Fruit fly (Drosophila melanogaster) whole organism, embryonic: ENCODE results near the gene Cp110.

ENCODE experiments used
- Atf-2 ChIP-seq: fragments of 200-800 bp; sonication (Bioruptor generic); optimal IDR thresholded peaks from 2 replicates; lab custom pipeline; 2016; ENCODE audit warnings: missing biosample characterization, missing genetic modification characterization
- Blimp-1 ChIP-seq: fragments of 200-800 bp; sonication (Bioruptor generic); optimal IDR thresholded peaks from 3 replicates; lab custom pipeline; 2018; ENCODE audit warnings: missing biosample characterization, missing genetic modification characterization, mild to moderate bottlenecking, moderate library complexity, missing genetic modification reagents
- CG11456 ChIP-seq: fragments of 200-800 bp; sonication (Bioruptor generic); IDR thresholded peaks from 3 replicates; pipeline ENCODE4 v1.3.6; 2022; ENCODE audit warnings: missing biosample characterization, missing genetic modification characterization
- CG12299 ChIP-seq: fragments of 200-800 bp; sonication (Bioruptor generic); optimal IDR thresholded peaks from 2 replicates; lab custom pipeline; 2018; ENCODE audit warnings: missing biosample characterization, mild to moderate bottlenecking, missing genetic modification characterization
- CG1233 ChIP-seq: fragments of 200-800 bp; sonication (Bioruptor generic); optimal IDR thresholded peaks from 4 replicates; lab custom pipeline; 2018; ENCODE audit warnings: missing biosample characterization, mild to moderate bottlenecking, missing genetic modification characterization
- CG12769 ChIP-seq: fragments of 200-800 bp; sonication (Bioruptor generic); optimal IDR thresholded peaks from 2 replicates; lab custom pipeline; 2019; ENCODE audit warnings: missing biosample characterization, mild to moderate bottlenecking, missing genetic modification characterization, moderate library complexity
- CG13287 ChIP-seq: fragments of 200-800 bp; sonication (Bioruptor generic); IDR thresholded peaks from 2 replicates; pipeline ENCODE4 v1.3.6; 2022; ENCODE audit warnings: missing biosample characterization, missing genetic modification characterization; ENCODE audit not compliant: partially characterized antibody
- CG15269 ChIP-seq: fragments of 200-800 bp; sonication (Bioruptor generic); optimal IDR thresholded peaks from 2 replicates; lab custom pipeline; 2018; ENCODE audit warnings: missing biosample characterization, mild to moderate bottlenecking, missing genetic modification characterization, moderate library complexity
- CG15601 ChIP-seq: fragments of 200-800 bp; sonication (Bioruptor generic); optimal IDR thresholded peaks from 3 replicates; lab custom pipeline; 2019; ENCODE audit warnings: missing biosample characterization, mild to moderate bottlenecking, missing genetic modification characterization, moderate library complexity
- CG17359 ChIP-seq: fragments of 200-800 bp; sonication (Bioruptor generic); optimal IDR thresholded peaks from 3 replicates; lab custom pipeline; 2018; ENCODE audit warnings: missing biosample characterization, mild to moderate bottlenecking, missing genetic modification characterization, moderate library complexity
- CG17568 ChIP-seq: fragments of 200-800 bp; sonication (Bioruptor generic); optimal IDR thresholded peaks from 2 replicates; lab custom pipeline; 2018; ENCODE audit warnings: missing biosample characterization, mild to moderate bottlenecking, missing genetic modification characterization, moderate library complexity
- CG34422 ChIP-seq: fragments of 200-800 bp; sonication (Bioruptor generic); IDR thresholded peaks from 3 replicates; pipeline ENCODE4 v1.3.6; 2022; ENCODE audit warnings: missing biosample characterization, missing genetic modification characterization
- CG6272 ChIP-seq: fragments of 200-800 bp; sonication (Bioruptor generic); IDR thresholded peaks from 2 replicates; pipeline ENCODE4 v1.3.6; 2022; ENCODE audit warnings: missing biosample characterization, missing genetic modification characterization
- Camta ChIP-seq: fragments of 200-800 bp; sonication (Bioruptor generic); optimal IDR thresholded peaks from 2 replicates; lab custom pipeline; 2016; ENCODE audit warnings: missing biosample characterization, missing genetic modification characterization
- CkIIα-i1 ChIP-seq: fragments of 200-800 bp; sonication (Bioruptor generic); IDR thresholded peaks from 2 replicates; pipeline ENCODE4 v1.3.6; 2022; ENCODE audit warnings: missing biosample characterization, missing genetic modification characterization
- Dad ChIP-seq: fragments of 200-800 bp; sonication (Bioruptor generic); optimal IDR thresholded peaks from 3 replicates; lab custom pipeline; 2016; ENCODE audit warnings: missing biosample characterization, missing genetic modification characterization
- Deaf1 ChIP-seq: fragments of 200-800 bp; optimal IDR thresholded peaks from 3 replicates; lab custom pipeline; 2019; ENCODE audit warnings: missing biosample characterization, mild to moderate bottlenecking, missing genetic modification characterization, moderate library complexity
- Hand ChIP-seq: fragments of 200-800 bp; sonication (Bioruptor generic); optimal IDR thresholded peaks from 2 replicates; lab custom pipeline; 2017; ENCODE audit warnings: mild to moderate bottlenecking, missing biosample characterization, missing genetic modification reagents, missing genetic modification characterization
- Hmr ChIP-seq: fragments of 200-800 bp; sonication (Bioruptor generic); optimal IDR thresholded peaks from 3 replicates; lab custom pipeline; 2017; ENCODE audit warnings: mild to moderate bottlenecking, missing biosample characterization, missing genetic modification reagents, missing genetic modification characterization
- Jarid2 ChIP-seq: fragments of 200-800 bp; sonication (Bioruptor generic); optimal IDR thresholded peaks from 3 replicates; lab custom pipeline; 2017; ENCODE audit warnings: mild to moderate bottlenecking, missing biosample characterization, missing genetic modification reagents, missing genetic modification characterization
- Lim3 ChIP-seq: fragments of 200-800 bp; sonication (Bioruptor generic); IDR thresholded peaks from 2 replicates; pipeline ENCODE4 v1.3.6; 2022; ENCODE audit warnings: missing biosample characterization, missing genetic modification characterization
- Mad ChIP-seq: fragments of 200-800 bp; sonication (Bioruptor generic); optimal IDR thresholded peaks from 2 replicates; lab custom pipeline; 2016; ENCODE audit warnings: missing biosample characterization, missing genetic modification characterization
- Meics ChIP-seq: fragments of 200-800 bp; sonication (Bioruptor generic); optimal IDR thresholded peaks from 2 replicates; lab custom pipeline; 2017; ENCODE audit warnings: missing biosample characterization, mild to moderate bottlenecking, missing genetic modification characterization
- Nf-YB ChIP-seq: fragments of 200-800 bp; sonication (Bioruptor generic); optimal IDR thresholded peaks from 3 replicates; lab custom pipeline; 2019; ENCODE audit warnings: missing biosample characterization, mild to moderate bottlenecking, missing genetic modification characterization, moderate library complexity
- Oaz ChIP-seq: fragments of 200-800 bp; sonication (Bioruptor generic); IDR thresholded peaks from 2 replicates; pipeline ENCODE4 v1.3.6; 2022; ENCODE audit warnings: missing biosample characterization, missing genetic modification characterization
- Scr ChIP-seq: fragments of 200-800 bp; sonication (Bioruptor generic); IDR thresholded peaks from 2 replicates; pipeline ENCODE4 v1.3.6; 2022; ENCODE audit warnings: missing biosample characterization, missing genetic modification characterization; ENCODE audit not compliant: partially characterized antibody
- Side ChIP-seq: fragments of 200-800 bp; sonication (Bioruptor generic); optimal IDR thresholded peaks from 2 replicates; lab custom pipeline; 2016; ENCODE audit warnings: missing biosample characterization, missing genetic modification characterization
- Sin3A ChIP-seq: fragments of >200 bp; optimal IDR thresholded peaks from 2 replicates; lab custom pipeline; 2018
- Trl ChIP-seq, 3 experiments: fragments of >200 bp in 2 of 3; fragments of 200-800 bp in 1 of 3; sonication (Bioruptor generic) in 1 of 3; optimal IDR thresholded peaks; 2 replicates in 1 of 3; 3 replicates in 2 of 3; lab custom pipeline; 2016 to 2017; ENCODE audit warnings: missing biosample characterization in 1 of 3, missing genetic modification characterization in 1 of 3
- ara ChIP-seq: fragments of 200-800 bp; sonication (Bioruptor generic); IDR thresholded peaks from 2 replicates; pipeline ENCODE4 v1.3.6; 2022; ENCODE audit warnings: missing biosample characterization, missing genetic modification characterization
- ash1 ChIP-seq: fragments of 200-800 bp; sonication (Bioruptor generic); optimal IDR thresholded peaks from 2 replicates; lab custom pipeline; 2018; ENCODE audit warnings: missing biosample characterization, mild to moderate bottlenecking, missing genetic modification characterization
- btn ChIP-seq: fragments of 200-800 bp; sonication (Bioruptor generic); optimal IDR thresholded peaks from 2 replicates; lab custom pipeline; 2016; ENCODE audit warnings: missing biosample characterization, missing genetic modification characterization
- cg ChIP-seq: fragments of 200-800 bp; sonication (Bioruptor generic); optimal IDR thresholded peaks from 3 replicates; lab custom pipeline; 2019; ENCODE audit warnings: missing biosample characterization, mild to moderate bottlenecking, missing genetic modification characterization, moderate library complexity
- chinmo ChIP-seq: fragments of 200-800 bp; sonication (Bioruptor generic); IDR thresholded peaks from 4 replicates; pipeline ENCODE4 v1.3.6; 2022; ENCODE audit warnings: missing biosample characterization, missing genetic modification characterization; ENCODE audit not compliant: partially characterized antibody
- ci ChIP-seq: fragments of 200-800 bp; sonication (Bioruptor generic); IDR thresholded peaks from 3 replicates; pipeline ENCODE4 v1.3.6; 2022; ENCODE audit warnings: missing biosample characterization, missing genetic modification characterization
- dmrt11E ChIP-seq: fragments of 200-800 bp; sonication (Bioruptor generic); optimal IDR thresholded peaks from 3 replicates; lab custom pipeline; 2018; ENCODE audit warnings: missing biosample characterization, mild to moderate bottlenecking, missing genetic modification characterization, moderate library complexity
- fd96Cb ChIP-seq: fragments of 200-800 bp; sonication (Bioruptor generic); optimal IDR thresholded peaks from 2 replicates; lab custom pipeline; 2018; ENCODE audit warnings: missing biosample characterization, mild to moderate bottlenecking, missing genetic modification characterization, moderate library complexity
- gro ChIP-seq: fragments of 200-800 bp; sonication (Bioruptor generic); optimal IDR thresholded peaks from 2 replicates; lab custom pipeline; 2016; ENCODE audit warnings: missing biosample characterization, missing genetic modification characterization
- gsb-n ChIP-seq: fragments of 200-800 bp; sonication (Bioruptor generic); optimal IDR thresholded peaks from 3 replicates; lab custom pipeline; 2018; ENCODE audit warnings: missing biosample characterization, mild to moderate bottlenecking, missing genetic modification characterization
- jumu ChIP-seq: fragments of 200-800 bp; sonication (Bioruptor generic); optimal IDR thresholded peaks from 3 replicates; lab custom pipeline; 2016; ENCODE audit warnings: missing biosample characterization, missing genetic modification characterization
- klu ChIP-seq: fragments of 200-800 bp; sonication (Bioruptor generic); IDR thresholded peaks from 2 replicates; pipeline ENCODE4 v1.3.6; 2022; ENCODE audit warnings: missing biosample characterization, missing genetic modification characterization
- mam ChIP-seq: fragments of 200-800 bp; sonication (Bioruptor generic); optimal IDR thresholded peaks from 3 replicates; lab custom pipeline; 2016; ENCODE audit warnings: missing biosample characterization, missing genetic modification characterization
- oc ChIP-seq: fragments of 200-800 bp; sonication (Bioruptor generic); optimal IDR thresholded peaks from 2 replicates; lab custom pipeline; 2018; ENCODE audit warnings: missing biosample characterization, mild to moderate bottlenecking, missing genetic modification characterization, moderate library complexity
- pb ChIP-seq: fragments of 200-800 bp; sonication (Bioruptor generic); optimal IDR thresholded peaks from 3 replicates; lab custom pipeline; 2016; ENCODE audit warnings: missing biosample characterization, missing genetic modification characterization
- pho ChIP-seq: fragments of 200-800 bp; sonication (Bioruptor generic); optimal IDR thresholded peaks from 2 replicates; lab custom pipeline; 2016; ENCODE audit warnings: missing biosample characterization, missing genetic modification characterization
- sd ChIP-seq: fragments of 200-800 bp; sonication (Bioruptor generic); optimal IDR thresholded peaks from 3 replicates; lab custom pipeline; 2018; ENCODE audit warnings: missing biosample characterization, mild to moderate bottlenecking, missing genetic modification characterization, moderate library complexity
- sens ChIP-seq: fragments of 200-800 bp; sonication (Bioruptor generic); peaks from one replicate; lab custom pipeline; 2016; ENCODE audit warnings: missing biosample characterization, missing genetic modification characterization
- stc ChIP-seq: fragments of 200-800 bp; sonication (Bioruptor generic); IDR thresholded peaks from 2 replicates; pipeline ENCODE4 v1.3.6; 2022; ENCODE audit warnings: missing biosample characterization, missing genetic modification characterization
- tx ChIP-seq: fragments of 200-800 bp; sonication (Bioruptor generic); optimal IDR thresholded peaks from 2 replicates; lab custom pipeline; 2016; ENCODE audit warnings: missing biosample characterization, missing genetic modification characterization

The Cp110 gene

DNA sequence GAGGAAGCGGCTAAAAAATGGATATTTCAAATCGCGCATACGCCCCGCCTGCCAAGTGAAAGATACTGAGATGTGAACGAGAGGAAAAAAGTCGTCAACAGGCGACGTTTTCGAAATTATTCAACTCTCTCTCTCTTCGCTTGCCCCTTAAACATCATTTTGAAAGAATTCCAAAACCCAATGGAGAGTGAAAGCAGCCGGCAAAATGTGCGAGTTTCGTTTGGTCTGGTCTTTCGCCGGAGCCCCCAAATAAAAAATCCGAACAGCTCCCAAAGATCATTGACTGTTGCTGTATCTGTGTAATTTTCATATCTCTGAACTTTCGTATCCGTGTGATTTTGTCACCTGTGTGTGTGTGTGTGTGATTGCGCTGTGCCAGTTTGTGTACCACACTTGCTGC is 30.2 kb downstream of the Cp110 start:
- TF ChIP-seq CG13287, result no peak
- peak; percentile 25 for TF ChIP-seq CG12769 (tag; lab: Kevin White, UChicago)
- peak; percentile 86 for TF ChIP-seq Blimp-1
- no peak for TF ChIP-seq Nf-YB
- no peak for TF ChIP-seq Oaz
- no peak for TF ChIP-seq ash1 (GFP tag; lab: Kevin White, UChicago)
- no peak for TF ChIP-seq Atf-2 (GFP tag; lab: Kevin White, UChicago)
- no peak for TF ChIP-seq CG17568 (GFP tag; lab: Kevin White, UChicago)
- TF ChIP-seq pb (GFP tag; lab: Kevin White, UChicago), result no peak
- no peak for TF ChIP-seq Trl (optimal IDR thresholded peaks at IDR 0.05; lab: Kevin White, UChicago)
- TF ChIP-seq Trl (GFP tag; optimal IDR thresholded peaks at IDR 0.05; lab: Kevin White, UChicago), result no peak
- no peak for TF ChIP-seq CkIIα-i1 (GFP tag; lab: Robert Waterston, UW)
- no peak for TF ChIP-seq fd96Cb
- no peak for TF ChIP-seq gro (GFP tag; lab: Kevin White, UChicago)
- TF ChIP-seq Sin3A (lab: Kevin White, UChicago), result no peak
- no peak for TF ChIP-seq Scr (GFP tag; lab: Robert Waterston, UW)
- no peak for TF ChIP-seq btn
- no peak for TF ChIP-seq CG1233 (GFP tag; lab: Kevin White, UChicago)
- no peak for TF ChIP-seq Side (GFP tag; lab: Kevin White, UChicago)
- TF ChIP-seq ci (GFP tag; lab: Robert Waterston, UW), result 0 out of 3 replicates have a peak, but pooled peaks have one; percentile 9
- TF ChIP-seq jumu, result no peak
- TF ChIP-seq Deaf1 (tag; lab: Kevin White, UChicago), result peak; percentile 6
- no peak for TF ChIP-seq CG12299 (tag; lab: Kevin White, UChicago)
- TF ChIP-seq cg (GFP tag; lab: Kevin White, UChicago), result peak; percentile 55
- TF ChIP-seq mam, result no peak
- no peak for TF ChIP-seq Hmr
- TF ChIP-seq klu, result no peak
- no peak for TF ChIP-seq Lim3 (GFP tag; lab: Robert Waterston, UW)
- TF ChIP-seq stc, result no peak
- TF ChIP-seq, all 482 proteins: peak for 5

DNA sequence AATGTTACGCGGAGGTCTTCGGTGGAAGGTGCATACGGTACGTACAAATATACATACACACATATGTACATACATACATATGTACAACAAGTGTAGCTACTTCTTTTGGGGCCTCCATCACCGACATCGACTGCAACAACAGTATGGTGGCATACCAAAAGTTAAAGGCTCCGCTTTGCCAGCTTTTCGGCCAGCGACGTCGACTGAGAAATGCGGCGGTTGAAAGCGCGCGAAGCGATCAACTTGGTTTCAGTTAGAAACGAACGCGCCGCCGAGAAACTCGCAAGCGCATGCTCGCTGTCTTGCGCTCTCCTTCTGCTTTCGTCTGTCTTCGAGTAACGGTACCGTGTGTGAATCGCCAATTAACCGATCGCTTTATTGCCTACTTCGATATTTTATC is 33.1 kb downstream of the Cp110 start, which contains the start of gene CG17600:
Gene CG17600 (plus strand): TSS at position 250 of the 400 bp plus-strand sequence.
- TF ChIP-seq Jarid2 (GFP tag; lab: Kevin White, UChicago), result peak; percentile 42
- TF ChIP-seq ci (GFP tag; lab: Robert Waterston, UW), result 0 out of 3 replicates have a peak, but pooled peaks have one; percentile 1
- 0 out of 4 replicates have a peak, but pooled peaks have one; percentile 45 for TF ChIP-seq chinmo (GFP tag; lab: Robert Waterston, UW)
- no peak for TF ChIP-seq gsb-n
- peak; percentile 97 for TF ChIP-seq CG15601 (tag; lab: Kevin White, UChicago)
- peak; percentile 13; the same call in 1 of the 2 replicates for TF ChIP-seq CG13287
- peak; percentile 36 for TF ChIP-seq CG15269
- no peak for TF ChIP-seq Meics (GFP tag; lab: Kevin White, UChicago)
- peak; percentile 39 for TF ChIP-seq Deaf1 (tag; lab: Kevin White, UChicago)
- TF ChIP-seq sens (GFP tag; lab: Kevin White, UChicago), result peak; percentile 48
- TF ChIP-seq oc (tag; lab: Kevin White, UChicago), result peak; percentile 41
- peak; percentile 21 for TF ChIP-seq sd
- TF ChIP-seq dmrt11E (tag; lab: Kevin White, UChicago), result no peak
- TF ChIP-seq, all 482 proteins: peak for 10

- TF ChIP-seq Mad (no peak), Blimp-1 (peak; percentile 73), CG6272 (no peak), cg (GFP tag; lab: Kevin White, UChicago) (no peak), CG17359 (tag; lab: Kevin White, UChicago) (no peak), Hand (GFP tag; lab: Kevin White, UChicago) (no peak), tx (GFP tag; lab: Kevin White, UChicago) (no peak), ara (GFP tag; lab: Robert Waterston, UW) (no peak), CG11456 (GFP tag; lab: Robert Waterston, UW) (0 out of 3 replicates have a peak, but pooled peaks have one; percentile 24), pho (GFP tag; lab: Kevin White, UChicago) (no peak), Dad (GFP tag; lab: Kevin White, UChicago) (no peak), CG34422 (no peak), Camta (GFP tag; lab: Kevin White, UChicago) (no peak)
Measured at dm6 chrX:22527210-22527609, 45.3 kb downstream of the Cp110 start.
